Worm (Caenorhabditis elegans) whole organism, young adult: Measurements from ENCODE around the gene ZK1127.12.

Experiments
- B0336.3 ChIP-seq: fragments of 200-800 bp; sonication (Bioruptor generic); IDR thresholded peaks from 2 replicates; pipeline ENCODE4 v1.3.6; 2022; ENCODE audit warnings: missing genetic modification characterization, missing compliant biosample characterization
- Y95B8A.8 ChIP-seq: fragments of 200-800 bp; sonication (Bioruptor generic); IDR thresholded peaks from 2 replicates; pipeline ENCODE4 v1.3.6; 2022; ENCODE audit warnings: missing genetic modification reagents, missing genetic modification characterization, missing compliant biosample characterization
- bed-1 ChIP-seq: fragments of 200-800 bp; sonication (Bioruptor generic); IDR thresholded peaks from 2 replicates; pipeline ENCODE4 v1.3.6; 2022; ENCODE audit warnings: missing genetic modification reagents, missing genetic modification characterization, missing compliant biosample characterization
- dpl-1 ChIP-seq: fragments of 150-350 bp; optimal IDR thresholded peaks from 2 replicates; lab custom pipeline; 2014; ENCODE audit warnings: missing biosample characterization, missing genetic modification reagents, missing genetic modification characterization
- gei-17 ChIP-seq: fragments of 200-800 bp; sonication (Bioruptor generic); optimal IDR thresholded peaks from 2 replicates; lab custom pipeline; 2018; ENCODE audit warnings: mild to moderate bottlenecking, missing genetic modification characterization, missing compliant biosample characterization
- hmg-1.2 ChIP-seq: fragments of 200-800 bp; sonication (Bioruptor generic); IDR thresholded peaks from 2 replicates; pipeline ENCODE4 v1.3.6; 2022; ENCODE audit warnings: missing genetic modification reagents, missing genetic modification characterization, missing compliant biosample characterization
- lag-1 ChIP-seq: fragments of 200-800 bp; sonication (Bioruptor generic); IDR thresholded peaks from 2 replicates; pipeline ENCODE4 v1.3.6; 2022; ENCODE audit warnings: missing genetic modification reagents, missing genetic modification characterization, missing compliant biosample characterization
- mes-4 ChIP-seq: sonication (generic microtip); optimal IDR thresholded peaks from 2 replicates; lab custom pipeline; 2016; ENCODE audit warnings: missing genotype, missing genetic modification characterization, missing compliant biosample characterization
- tbx-9 ChIP-seq: sonication (generic microtip); optimal IDR thresholded peaks from 2 replicates; lab custom pipeline; 2016; ENCODE audit warnings: borderline replicate concordance, missing genetic modification characterization, inconsistent platforms, missing compliant biosample characterization
- zim-3 ChIP-seq: sonication (generic microtip); optimal IDR thresholded peaks from 2 replicates; lab custom pipeline; 2017; ENCODE audit warnings: mild to moderate bottlenecking, missing genetic modification characterization, moderate library complexity, missing compliant biosample characterization
- ztf-28 ChIP-seq: fragments of 200-800 bp; sonication (Bioruptor generic); IDR thresholded peaks from 2 replicates; pipeline ENCODE4 v1.3.6; 2022; ENCODE audit warnings: missing genetic modification reagents, missing genetic modification characterization, missing compliant biosample characterization

DNA sequence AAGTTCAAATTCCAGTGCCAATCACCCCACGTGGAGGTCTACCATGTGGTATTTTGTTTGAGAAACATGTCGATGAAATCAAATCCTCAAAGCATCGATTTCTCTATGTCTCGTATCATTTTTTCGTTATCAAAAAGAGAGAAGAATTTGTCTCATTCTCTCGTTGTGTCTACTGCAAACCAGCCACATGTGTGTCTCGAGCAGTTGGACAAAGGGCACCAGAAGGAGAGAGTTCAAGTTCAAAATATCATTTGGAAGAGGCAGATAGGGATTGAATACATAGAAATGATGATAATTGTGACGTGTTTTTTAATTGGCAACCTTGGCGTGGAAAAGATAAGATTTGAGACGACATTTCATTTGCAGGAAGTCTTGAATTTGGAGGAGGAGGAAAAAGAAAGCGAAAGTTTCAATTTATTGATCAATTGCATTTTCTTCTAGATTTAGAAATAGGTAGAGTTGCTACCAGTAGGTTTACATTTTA, 7.4 kb downstream of the ZK1127.12 start:
- TF ChIP-seq mes-4 (tag; lab: Kevin White, UChicago) (no peak), gei-17 (no peak), B0336.3 (GFP tag; lab: Robert Waterston, UW) (no peak), zim-3 (tag; lab: Kevin White, UChicago) (no peak), dpl-1 (GFP tag; lab: Kevin White, UChicago) (no peak), Y95B8A.8 (GFP tag; lab: Robert Waterston, UW) (no peak), bed-1 (GFP tag; lab: Robert Waterston, UW) (no peak), ztf-28 (GFP tag; lab: Robert Waterston, UW) (no peak), tbx-9 (no peak), lag-1 (GFP tag; lab: Robert Waterston, UW) (no peak), hmg-1.2 (GFP tag; lab: Robert Waterston, UW) (no peak)
